Fruit fly (Drosophila melanogaster): ENCODE measurements around the gene CG15011.

DNA sequence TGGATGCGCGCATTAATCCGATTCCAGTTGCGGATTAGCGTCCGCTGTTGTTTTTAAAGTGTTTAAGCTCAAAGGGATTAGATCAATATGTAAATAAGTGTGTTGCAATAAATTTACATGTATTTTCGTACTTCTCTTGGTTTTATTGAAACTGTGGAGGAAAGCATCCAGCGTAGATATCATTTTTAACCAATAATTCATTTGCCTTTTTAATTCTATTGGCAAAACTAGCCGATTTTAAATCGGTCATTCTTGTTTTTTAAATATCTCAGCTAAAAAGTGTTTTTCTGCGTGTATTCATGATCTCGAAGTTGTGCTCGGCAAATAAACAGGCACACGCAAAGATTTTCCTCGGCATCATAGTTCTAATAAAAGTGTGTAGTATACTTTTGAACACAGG is 34.4 kb upstream of the CG15011 start:
- TF ChIP-seq Lpt (GFP tag; optimal IDR thresholded peaks at IDR 0.05) (no peak), CG6854 (GFP tag; optimal IDR thresholded peaks at IDR 0.05) (no peak), svp (GFP tag) (no peak), Eip75B (GFP tag; optimal IDR thresholded peaks at IDR 0.05) (no peak), CG8319 (GFP tag; optimal IDR thresholded peaks at IDR 0.05) (no peak), salr (GFP tag; optimal IDR thresholded peaks at IDR 0.05) (no peak), Met (GFP tag; optimal IDR thresholded peaks at IDR 0.05) (no peak)
